Fruit fly (Drosophila melanogaster): Measurements from ENCODE around the gene Dim1.

dm6 chr2L:4433608-4434007 is 30.6 kb downstream of the Dim1 start, which contains the start of the genes CG34177 and CG34178:
- TF ChIP-seq CG7839 (tag; optimal IDR thresholded peaks at IDR 0.05) = no peak
- no peak for TF ChIP-seq p53 (GFP tag; optimal IDR thresholded peaks at IDR 0.05)
- no peak for TF ChIP-seq org-1 (GFP tag; optimal IDR thresholded peaks at IDR 0.05)
- no peak for TF ChIP-seq sisA (GFP tag; IDR thresholded peaks at IDR 0.05)
- no peak for TF ChIP-seq Oaz (GFP tag; IDR thresholded peaks at IDR 0.05)
- no peak for TF ChIP-seq Blimp-1 (GFP tag; optimal IDR thresholded peaks at IDR 0.05)
- TF ChIP-seq gro (GFP tag; optimal IDR thresholded peaks at IDR 0.05) = no peak
- TF ChIP-seq ham (GFP tag; IDR thresholded peaks at IDR 0.05) = no peak

All from whole organism, embryonic.